Worm (Caenorhabditis elegans) whole organism, L4 larva: Measurements from ENCODE around the gene scrm-7.

Source experiments
- D1046.2 ChIP-seq: fragments of 200-800 bp; sonication (Bioruptor generic); IDR thresholded peaks from 2 replicates; pipeline ENCODE4 v1.3.6; 2022; ENCODE audit warnings: missing genetic modification characterization, missing compliant biosample characterization
- F44E2.7 ChIP-seq: fragments of 200-800 bp; sonication (Bioruptor generic); IDR thresholded peaks from 2 replicates; pipeline ENCODE4 v2.1.2; 2022; ENCODE audit warnings: missing genetic modification characterization, missing compliant biosample characterization
- F49E8.2 ChIP-seq: sonication (generic microtip); optimal IDR thresholded peaks from 2 replicates; lab custom pipeline; 2016; ENCODE audit warnings: missing compliant biosample characterization, mild to moderate bottlenecking, missing genetic modification characterization, borderline replicate concordance
- R02D3.7 ChIP-seq: fragments of 150-350 bp; sonication (generic microtip); optimal IDR thresholded peaks from 3 replicates; lab custom pipeline; 2014; ENCODE audit warnings: missing biosample characterization, missing genetic modification characterization
- Y105C5A.15 ChIP-seq: fragments of 200-800 bp; sonication (Bioruptor generic); IDR thresholded peaks from 2 replicates; pipeline ENCODE4 v1.3.6; 2022; ENCODE audit warnings: missing genetic modification characterization, missing compliant biosample characterization
- ZK337.2 ChIP-seq: fragments of 200-800 bp; sonication (Bioruptor generic); IDR thresholded peaks from 2 replicates; pipeline ENCODE4 v1.3.6; 2022; ENCODE audit warnings: missing genetic modification reagents, missing genetic modification characterization, missing compliant biosample characterization
- ZK546.5 ChIP-seq, 2 experiments: sonication (generic microtip); optimal IDR thresholded peaks; 2 replicates each; lab custom pipeline; 2017; ENCODE audit warnings: missing biosample characterization in 2 of 2, missing genetic modification characterization in 2 of 2
- aha-1 ChIP-seq: fragments of 150-350 bp; peaks from one replicate; lab custom pipeline; 2014; ENCODE audit warnings: missing biosample characterization, missing genetic modification characterization
- ceh-28 ChIP-seq: fragments of 150-350 bp; optimal IDR thresholded peaks from 2 replicates; lab custom pipeline; 2014; ENCODE audit warnings: missing biosample characterization, missing genetic modification reagents, missing genetic modification characterization
- ceh-32 ChIP-seq: sonication (generic microtip); optimal IDR thresholded peaks from 2 replicates; lab custom pipeline; 2016; ENCODE audit warnings: mild to moderate bottlenecking, missing genetic modification characterization, missing compliant biosample characterization; ENCODE audit not compliant: poor library complexity
- ces-1 ChIP-seq: fragments of 150-350 bp; sonication (generic microtip); optimal IDR thresholded peaks from 4 replicates; lab custom pipeline; 2014; ENCODE audit warnings: missing biosample characterization, missing genetic modification reagents, missing genetic modification characterization
- dmd-8 ChIP-seq: fragments of 200-800 bp; sonication (Bioruptor generic); IDR thresholded peaks from 2 replicates; pipeline ENCODE4 v1.3.6; 2022; ENCODE audit warnings: missing genetic modification characterization, missing compliant biosample characterization
- dpl-1 ChIP-seq: fragments of 150-350 bp; optimal IDR thresholded peaks from 2 replicates; lab custom pipeline; 2014; ENCODE audit warnings: missing biosample characterization, missing genetic modification reagents, missing genetic modification characterization
- egl-27 ChIP-seq: sonication (generic microtip); optimal IDR thresholded peaks from 3 replicates; lab custom pipeline; 2017; ENCODE audit warnings: missing biosample characterization, missing genetic modification reagents, missing genetic modification characterization
- gei-8 ChIP-seq: fragments of 200-800 bp; sonication (Bioruptor generic); optimal IDR thresholded peaks from 2 replicates; lab custom pipeline; 2018; ENCODE audit warnings: mild to moderate bottlenecking, missing genetic modification characterization, missing compliant biosample characterization
- hif-1 ChIP-seq, 2 experiments: sonication (generic microtip); optimal IDR thresholded peaks; 2 replicates each; lab custom pipeline; 2016 to 2017; ENCODE audit warnings: missing compliant biosample characterization in 2 of 2, missing genetic modification characterization in 2 of 2, missing genetic modification reagents in 2 of 2, missing genotype in 2 of 2, mild to moderate bottlenecking in 1 of 2
- hlh-30 ChIP-seq: sonication (generic microtip); optimal IDR thresholded peaks from 2 replicates; lab custom pipeline; 2017; ENCODE audit warnings: antibody characterized with exemption, mild to moderate bottlenecking, missing genetic modification characterization, missing compliant biosample characterization; ENCODE audit not compliant: insufficient read depth
- lin-13 ChIP-seq: fragments of 150-350 bp; optimal IDR thresholded peaks from 2 replicates; lab custom pipeline; 2014; ENCODE audit warnings: missing biosample characterization, missing genetic modification reagents, missing genetic modification characterization
- lin-15B ChIP-seq: fragments of 150-350 bp; sonication (generic microtip); optimal IDR thresholded peaks from 3 replicates; lab custom pipeline; 2014; ENCODE audit warnings: missing biosample characterization, missing genetic modification characterization
- lin-38 ChIP-seq: fragments of 200-800 bp; sonication (Bioruptor generic); IDR thresholded peaks from 2 replicates; pipeline ENCODE4 v1.3.6; 2022; ENCODE audit warnings: missing genetic modification reagents, missing genetic modification characterization, missing compliant biosample characterization
- lsy-2 ChIP-seq, 2 experiments: fragments of 150-350 bp in 1 of 2; sonication (generic microtip) in 1 of 2; optimal IDR thresholded peaks; 2 replicates each; lab custom pipeline; 2014 to 2017; ENCODE audit warnings: missing biosample characterization in 2 of 2, missing genetic modification characterization in 2 of 2
- madf-9 ChIP-seq: fragments of 200-800 bp; sonication (Bioruptor generic); conservative IDR thresholded peaks from 2 replicates; pipeline ENCODE4 v1.3.6; 2022; ENCODE audit warnings: missing genetic modification reagents, missing genetic modification characterization, missing compliant biosample characterization
- mdl-1 ChIP-seq, 2 experiments: fragments of 150-350 bp in 1 of 2; sonication (generic microtip) in 1 of 2; optimal IDR thresholded peaks; 2 replicates each; lab custom pipeline; 2014 to 2017; ENCODE audit warnings: missing biosample characterization in 2 of 2, missing genetic modification characterization in 2 of 2
- mdt-29 ChIP-seq: fragments of 200-800 bp; sonication (Bioruptor generic); IDR thresholded peaks from 2 replicates; pipeline ENCODE4 v1.3.6; 2022; ENCODE audit warnings: missing genetic modification reagents, missing genetic modification characterization, missing compliant biosample characterization
- mep-1 ChIP-seq: fragments of 150-350 bp; sonication (generic microtip); optimal IDR thresholded peaks from 3 replicates; lab custom pipeline; 2014; ENCODE audit warnings: missing biosample characterization, missing genetic modification characterization
- mes-2 ChIP-seq: sonication (generic microtip); optimal IDR thresholded peaks from 2 replicates; lab custom pipeline; 2016; ENCODE audit warnings: missing genotype, mild to moderate bottlenecking, missing genetic modification characterization, missing compliant biosample characterization; ENCODE audit not compliant: poor library complexity, severe bottlenecking
- nhr-102 ChIP-seq: sonication (generic microtip); optimal IDR thresholded peaks from 2 replicates; lab custom pipeline; 2016; ENCODE audit warnings: mild to moderate bottlenecking, missing genetic modification characterization, moderate library complexity, missing compliant biosample characterization
- nhr-48 ChIP-seq: sonication (generic microtip); optimal IDR thresholded peaks from 2 replicates; lab custom pipeline; 2016; ENCODE audit warnings: mild to moderate bottlenecking, missing genetic modification characterization, missing compliant biosample characterization
- php-3 ChIP-seq: fragments of 200-800 bp; sonication (Bioruptor generic); IDR thresholded peaks from 2 replicates; pipeline ENCODE4 v1.3.6; 2022; ENCODE audit warnings: missing genetic modification reagents, missing genetic modification characterization, missing compliant biosample characterization
- pqm-1 ChIP-seq: sonication (generic microtip); optimal IDR thresholded peaks from 2 replicates; lab custom pipeline; 2017; ENCODE audit warnings: missing biosample characterization, missing genetic modification characterization
- sdz-12 ChIP-seq: fragments of 200-800 bp; sonication (Bioruptor generic); optimal IDR thresholded peaks from 2 replicates; lab custom pipeline; 2018; ENCODE audit warnings: mild to moderate bottlenecking, missing genetic modification characterization, missing compliant biosample characterization
- set-16 ChIP-seq: fragments of 200-800 bp; sonication (Bioruptor generic); IDR thresholded peaks from 2 replicates; pipeline ENCODE4 v1.3.6; 2022; ENCODE audit warnings: missing genetic modification reagents, missing genetic modification characterization, missing compliant biosample characterization
- skn-1 ChIP-seq: fragments of 150-350 bp; optimal IDR thresholded peaks from 2 replicates; lab custom pipeline; 2014; ENCODE audit warnings: missing biosample characterization, missing genetic modification characterization
- spr-3 ChIP-seq: fragments of 200-800 bp; sonication (Bioruptor generic); optimal IDR thresholded peaks from 2 replicates; lab custom pipeline; 2018; ENCODE audit warnings: mild to moderate bottlenecking, missing genetic modification characterization, missing compliant biosample characterization
- tag-97 ChIP-seq: fragments of 200-800 bp; sonication (Bioruptor generic); IDR thresholded peaks from 2 replicates; pipeline ENCODE4 v1.3.6; 2022; ENCODE audit warnings: missing genetic modification characterization, missing compliant biosample characterization
- unc-39 ChIP-seq: sonication (generic microtip); optimal IDR thresholded peaks from 2 replicates; lab custom pipeline; 2017; ENCODE audit warnings: missing biosample characterization, missing genetic modification characterization
- unc-62 ChIP-seq, 3 experiments: fragments of 150-350 bp in 1 of 3; sonication (generic microtip); optimal IDR thresholded peaks in 2 of 3; peaks in 1 of 3; 1 replicate in 1 of 3; 2 replicates in 2 of 3; lab custom pipeline; 2014 to 2017; ENCODE audit warnings: missing biosample characterization in 3 of 3, missing genetic modification characterization in 3 of 3, missing genetic modification reagents in 3 of 3, missing genotype in 1 of 3
- vab-7 ChIP-seq: fragments of 200-800 bp; sonication (Bioruptor generic); IDR thresholded peaks from 2 replicates; pipeline ENCODE4 v1.3.6; 2022; ENCODE audit warnings: missing genetic modification reagents, missing genetic modification characterization, missing compliant biosample characterization
- zag-1 ChIP-seq: fragments of 150-350 bp; optimal IDR thresholded peaks from 2 replicates; lab custom pipeline; 2014; ENCODE audit warnings: missing biosample characterization, missing genetic modification characterization
- zfp-2 ChIP-seq: sonication (generic microtip); optimal IDR thresholded peaks from 2 replicates; lab custom pipeline; 2016; ENCODE audit warnings: mild to moderate bottlenecking, missing genetic modification characterization, missing compliant biosample characterization
- zfp-3 ChIP-seq: fragments of 200-800 bp; sonication (Bioruptor generic); conservative IDR thresholded peaks from 2 replicates; pipeline ENCODE4 v1.3.6; 2022; ENCODE audit warnings: missing genetic modification reagents, missing genetic modification characterization, missing compliant biosample characterization
- ztf-7 ChIP-seq: fragments of 150-350 bp; optimal IDR thresholded peaks from 2 replicates; lab custom pipeline; 2014; ENCODE audit warnings: missing biosample characterization, missing genetic modification characterization

Gene scrm-7

DNA sequence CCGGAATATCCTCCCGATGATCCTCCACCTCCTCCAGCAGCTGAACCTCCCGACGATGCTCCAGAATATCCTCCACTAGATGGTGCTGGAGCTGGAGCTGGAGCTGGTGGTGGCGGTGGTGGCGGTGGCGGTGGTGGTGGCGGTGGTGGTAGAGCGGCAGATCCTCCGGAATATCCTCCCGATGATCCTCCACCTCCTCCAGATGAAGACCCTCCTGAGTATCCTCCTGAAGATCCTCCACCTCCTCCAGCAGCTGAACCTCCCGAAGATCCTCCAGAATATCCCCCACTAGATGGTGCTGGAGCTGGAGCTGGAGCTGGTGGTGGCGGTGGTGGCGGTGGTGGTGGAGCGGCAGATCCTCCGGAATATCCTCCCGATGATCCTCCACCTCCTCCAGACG, 36.1 kb downstream of the scrm-7 start:
- peak; percentile 92 for TF ChIP-seq set-16 (GFP tag; lab: Robert Waterston, UW)

DNA sequence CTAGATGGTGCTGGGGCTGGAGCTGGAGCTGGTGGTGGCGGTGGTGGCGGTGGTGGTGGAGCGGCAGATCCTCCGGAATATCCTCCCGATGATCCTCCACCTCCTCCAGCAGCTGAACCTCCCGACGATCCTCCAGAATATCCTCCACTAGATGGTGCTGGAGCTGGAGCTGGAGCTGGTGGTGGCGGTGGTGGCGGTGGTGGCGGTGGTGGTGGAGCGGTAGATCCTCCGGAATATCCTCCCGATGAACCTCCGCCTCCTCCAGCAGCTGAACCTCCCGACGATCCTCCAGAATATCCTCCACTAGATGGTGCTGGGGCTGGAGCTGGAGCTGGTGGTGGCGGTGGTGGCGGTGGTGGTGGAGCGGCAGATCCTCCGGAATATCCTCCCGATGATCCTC, 36.6 kb downstream of the scrm-7 start:
- TF ChIP-seq set-16 (GFP tag; lab: Robert Waterston, UW): peak; percentile 70
- TF ChIP-seq, all 104 proteins: peak for 1; not testable (repeated sequence) for 103

DNA sequence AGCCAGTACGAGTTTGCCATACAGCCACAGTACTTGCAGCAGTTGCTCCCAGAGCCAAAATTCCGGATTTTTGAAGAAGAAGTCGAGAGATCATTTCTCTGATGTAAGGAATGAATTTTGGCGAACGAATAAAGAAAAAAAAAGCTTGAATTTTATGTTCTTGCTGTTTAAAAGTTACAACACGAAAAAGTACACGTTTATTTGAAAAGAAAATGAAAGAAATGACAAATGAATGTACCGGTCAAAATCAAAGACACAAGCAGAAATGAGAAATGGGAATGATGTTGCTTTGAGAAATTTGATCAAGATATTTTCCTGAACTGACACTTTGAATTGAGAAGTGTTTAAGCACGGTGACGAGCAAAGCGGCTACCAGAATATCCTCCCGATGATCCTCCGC, 38.3 kb downstream of the scrm-7 start, which contains the start of gene Y50E8A.6:
Gene Y50E8A.6, minus strand, starts transcription at position 101 of the 400 bp plus-strand sequence.
- TF ChIP-seq set-16 (GFP tag; lab: Robert Waterston, UW) (no peak), madf-9 (GFP tag; lab: Robert Waterston, UW) (no peak), hif-1 (tag; optimal IDR thresholded peaks at IDR 0.05; lab: Kevin White, UChicago) (no peak), lin-15B (no peak), hlh-30 (tag; lab: Kevin White, UChicago) (no peak)

DNA sequence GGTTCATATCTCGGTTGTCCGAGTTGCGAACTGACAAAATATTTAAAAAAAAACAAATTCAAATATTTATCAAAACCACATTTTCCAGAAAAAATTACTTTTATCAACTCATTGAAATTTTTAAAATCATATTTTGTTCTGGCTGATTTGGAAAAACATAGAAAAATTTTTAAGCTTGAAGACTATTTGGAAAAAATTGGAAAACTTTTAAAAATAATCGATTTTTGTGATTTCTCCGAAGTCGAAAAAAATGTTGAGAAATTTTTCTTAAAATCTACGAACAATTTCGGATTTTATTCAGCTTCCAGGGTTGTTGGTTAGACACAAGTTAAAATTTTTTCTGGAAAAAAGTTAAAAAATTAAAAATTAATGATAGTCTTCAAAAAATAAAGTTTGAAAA, 42.7 kb downstream of the scrm-7 start, which contains the start of gene Y50E8A.5:
Gene Y50E8A.5, minus strand, starts transcription at position 101 of the 400 bp plus-strand sequence.
- no peak for TF ChIP-seq spr-3
- no peak for TF ChIP-seq mdl-1 (tag; optimal IDR thresholded peaks at IDR 0.05; lab: Kevin White, UChicago)
- no peak for TF ChIP-seq nhr-48 (tag; lab: Kevin White, UChicago)
- no peak for TF ChIP-seq F49E8.2
- no peak for TF ChIP-seq tag-97 (GFP tag; lab: Robert Waterston, UW)
- no peak for TF ChIP-seq dmd-8
- TF ChIP-seq lsy-2 (tag; optimal IDR thresholded peaks at IDR 0.05; lab: Kevin White, UChicago): no peak
- no peak for TF ChIP-seq unc-62 (GFP tag; optimal IDR thresholded peaks at IDR 0.05 in 1 of 2; lab: Kevin White, UChicago)
- no peak for TF ChIP-seq unc-62 (tag; optimal IDR thresholded peaks at IDR 0.05; lab: Kevin White, UChicago)
- no peak for TF ChIP-seq vab-7 (GFP tag; lab: Robert Waterston, UW)
- no peak for TF ChIP-seq ces-1 (GFP tag; lab: Kevin White, UChicago)
- no peak for TF ChIP-seq lin-15B
- no peak for TF ChIP-seq F44E2.7 (GFP tag; lab: Robert Waterston, UW)
- no peak for TF ChIP-seq mdt-29 (GFP tag; lab: Robert Waterston, UW)
- no peak for TF ChIP-seq zfp-2 (tag; lab: Kevin White, UChicago)
- no peak for TF ChIP-seq Y105C5A.15 (GFP tag; lab: Robert Waterston, UW)
- TF ChIP-seq mep-1: no peak
- TF ChIP-seq ceh-28 (tag; lab: Kevin White, UChicago): no peak
- TF ChIP-seq php-3 (GFP tag; lab: Robert Waterston, UW): no peak

DNA sequence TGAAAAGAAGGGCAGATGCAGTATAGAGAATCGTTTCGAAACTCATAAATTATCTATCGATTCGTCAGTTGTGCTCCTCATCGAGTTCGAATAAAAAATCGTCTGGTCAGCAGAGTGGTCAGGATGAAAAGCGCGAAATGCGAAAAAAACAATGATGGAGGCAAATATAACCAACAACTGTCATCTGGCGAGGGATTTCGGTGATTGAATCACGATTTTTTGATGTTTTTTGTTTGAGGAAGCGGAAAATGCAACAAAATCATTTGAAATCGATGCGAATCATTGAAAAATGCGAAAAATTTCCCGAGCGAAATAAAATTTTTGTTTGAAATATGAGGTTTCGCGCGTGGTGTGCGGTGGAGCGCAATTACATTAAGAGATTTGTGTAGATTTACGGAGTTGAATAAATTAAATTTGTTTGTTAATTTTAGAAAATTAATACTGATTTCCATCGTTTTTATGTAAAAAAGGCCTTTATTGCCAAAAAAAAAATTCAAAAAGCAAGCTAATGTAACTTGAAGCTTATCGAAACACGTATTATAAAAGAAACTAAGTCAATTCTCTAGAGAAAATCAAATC, 45.3 kb downstream of the scrm-7 start, which contains the start of gene unc-61:
Gene unc-61, minus strand, starts transcription at position 51 of the 579 bp plus-strand sequence.
- peak; percentile 35 for TF ChIP-seq mes-2
- TF ChIP-seq aha-1 (tag; lab: Kevin White, UChicago): peak; percentile 89
- no peak for TF ChIP-seq ztf-7 (tag; lab: Kevin White, UChicago)
- no peak for TF ChIP-seq lin-13 (GFP tag; lab: Kevin White, UChicago)
- TF ChIP-seq ces-1 (GFP tag; lab: Kevin White, UChicago): peak; percentile 27
- TF ChIP-seq ZK546.5 (tag; optimal IDR thresholded peaks at IDR 0.05; lab: Kevin White, UChicago): no peak
- no peak for TF ChIP-seq hif-1 (tag; optimal IDR thresholded peaks at IDR 0.05; lab: Kevin White, UChicago)
- no peak for TF ChIP-seq F49E8.2
- TF ChIP-seq gei-8 (GFP tag; lab: Kevin White, UChicago): no peak
- TF ChIP-seq mdl-1 (tag; optimal IDR thresholded peaks at IDR 0.05; lab: Kevin White, UChicago): no peak
- TF ChIP-seq lin-15B: no peak
- TF ChIP-seq unc-39: no peak
- peak; percentile 52 for TF ChIP-seq R02D3.7 (tag; lab: Kevin White, UChicago)
- TF ChIP-seq D1046.2 (GFP tag; lab: Robert Waterston, UW): no peak
- no peak for TF ChIP-seq zag-1 (tag; lab: Kevin White, UChicago)
- no peak for TF ChIP-seq pqm-1 (tag; lab: Kevin White, UChicago)
- TF ChIP-seq nhr-102 (tag; lab: Kevin White, UChicago): no peak
- peak; percentile 85; the same call in 1 of the 2 replicates for TF ChIP-seq lin-38 (GFP tag; lab: Robert Waterston, UW)
- TF ChIP-seq ZK337.2 (GFP tag; lab: Robert Waterston, UW): no peak
- no peak for TF ChIP-seq skn-1 (tag; lab: Kevin White, UChicago)
- TF ChIP-seq sdz-12: no peak
- no peak for TF ChIP-seq vab-7 (GFP tag; lab: Robert Waterston, UW)
- no peak for TF ChIP-seq ceh-32 (tag; lab: Kevin White, UChicago)
- peak; percentile 84 for TF ChIP-seq dpl-1
- TF ChIP-seq zfp-3 (GFP tag; lab: Robert Waterston, UW): no peak
- TF ChIP-seq egl-27 (tag; lab: Kevin White, UChicago): no peak
